Worm (Caenorhabditis elegans): ENCODE measurements around the gene F38E11.6.

The F38E11.6 gene

ce11 chrIV:9447209-9447608 lies 20.1 kb downstream of the F38E11.6 start, which contains the start of gene hsp-12.6:
Gene hsp-12.6 (minus strand): TSS chrIV:9447228.
- TF ChIP-seq ztf-11 (tag; optimal IDR thresholded peaks at IDR 0.05) (no peak), nhr-20 (tag; optimal IDR thresholded peaks at IDR 0.05) (no peak), dsc-1 (tag; optimal IDR thresholded peaks at IDR 0.05) (peak; percentile 63), C34B4.2 (tag; optimal IDR thresholded peaks at IDR 0.05) (no peak), dpl-1 (GFP tag; optimal IDR thresholded peaks at IDR 0.05) (no peak), lsy-2 (tag; optimal IDR thresholded peaks at IDR 0.05) (peak; percentile 17 to 75), swsn-7 (tag; optimal IDR thresholded peaks at IDR 0.05) (no peak), unc-86 (tag; optimal IDR thresholded peaks at IDR 0.05) (no peak), lir-3 (tag; optimal IDR thresholded peaks at IDR 0.05; ENCODE audit: poor library complexity) (no peak), ztf-4 (tag; optimal IDR thresholded peaks at IDR 0.05) (no peak), elt-3 (tag; optimal IDR thresholded peaks at IDR 0.05) (no peak), efl-3 (GFP tag; optimal IDR thresholded peaks at IDR 0.05) (no peak), zip-4 (GFP tag; optimal IDR thresholded peaks at IDR 0.05) (no peak), ceh-82 (tag; optimal IDR thresholded peaks at IDR 0.05) (no peak), rnt-1 (tag; optimal IDR thresholded peaks at IDR 0.05) (peak; percentile 52), hlh-4 (tag; optimal IDR thresholded peaks at IDR 0.05) (no peak), mdl-1 (tag; optimal IDR thresholded peaks at IDR 0.05) (peak in 1 of 2 experiments; percentile 31), lin-35 (GFP tag; optimal IDR thresholded peaks at IDR 0.05) (no peak), nhr-237 (tag; optimal IDR thresholded peaks at IDR 0.05) (no peak), ceh-88 (GFP tag; IDR thresholded peaks at IDR 0.05) (no peak), elt-2 (tag; optimal IDR thresholded peaks at IDR 0.05) (no peak), egl-13 (tag; optimal IDR thresholded peaks at IDR 0.05) (no peak), vab-15 (tag; optimal IDR thresholded peaks at IDR 0.05) (no peak), mef-2 (tag; optimal IDR thresholded peaks at IDR 0.05) (peak; percentile 19), aha-1 (tag; optimal IDR thresholded peaks at IDR 0.05) (no peak), lin-14 (GFP tag; optimal IDR thresholded peaks at IDR 0.05) (peak; percentile 79), nhr-12 (tag; optimal IDR thresholded peaks at IDR 0.05) (no peak), blmp-1 (tag; optimal IDR thresholded peaks at IDR 0.05) (no peak), ceh-8 (GFP tag; optimal IDR thresholded peaks at IDR 0.05) (no peak), ces-1 (GFP tag; optimal IDR thresholded peaks at IDR 0.05) (no peak), unc-130 (tag; optimal IDR thresholded peaks at IDR 0.05) (no peak), efl-1 (optimal IDR thresholded peaks at IDR 0.05) (no peak), efl-1 (GFP tag; optimal IDR thresholded peaks at IDR 0.05 in 1 of 2) (peak in 1 of 2 experiments; percentile 88), nhr-11 (tag; optimal IDR thresholded peaks at IDR 0.05) (no peak), snu-23 (GFP tag; optimal IDR thresholded peaks at IDR 0.05) (peak; percentile 27), jun-1 (tag; optimal IDR thresholded peaks at IDR 0.05) (no peak), nhr-19 (GFP tag; conservative IDR thresholded peaks at IDR 0.05) (peak; percentile 27; the same call in 1 of the 2 replicates), unc-98 (GFP tag; IDR thresholded peaks at IDR 0.05) (no peak), F16B12.6 (tag; optimal IDR thresholded peaks at IDR 0.05) (no peak), nhr-71 (tag; optimal IDR thresholded peaks at IDR 0.05) (no peak), snpc-4 (tag; optimal IDR thresholded peaks at IDR 0.05) (peak; percentile 54), nhr-77 (tag; optimal IDR thresholded peaks at IDR 0.05) (no peak), unc-62 (GFP tag; optimal IDR thresholded peaks at IDR 0.05) (no peak), fos-1 (tag; optimal IDR thresholded peaks at IDR 0.05) (no peak)

- TF ChIP-seq pax-3 (tag; optimal IDR thresholded peaks at IDR 0.05): no peak
- TF ChIP-seq ceh-88 (GFP tag; IDR thresholded peaks at IDR 0.05): no peak
- TF ChIP-seq ets-5 (GFP tag; IDR thresholded peaks at IDR 0.05): no peak
- TF ChIP-seq unc-62 (GFP tag; optimal IDR thresholded peaks at IDR 0.05): no peak
- TF ChIP-seq sox-4 (tag; optimal IDR thresholded peaks at IDR 0.05): no peak
- TF ChIP-seq sptf-1 (tag; optimal IDR thresholded peaks at IDR 0.05): no peak
- no peak for TF ChIP-seq mab-9 (GFP tag; IDR thresholded peaks at IDR 0.05)
- no peak for TF ChIP-seq ceh-8 (GFP tag; optimal IDR thresholded peaks at IDR 0.05)
- no peak for TF ChIP-seq egl-13 (tag; optimal IDR thresholded peaks at IDR 0.05)
- no peak for TF ChIP-seq zag-1 (tag; optimal IDR thresholded peaks at IDR 0.05)
- TF ChIP-seq tlp-1 (tag; optimal IDR thresholded peaks at IDR 0.05): no peak
- TF ChIP-seq mef-2 (tag; optimal IDR thresholded peaks at IDR 0.05): no peak
Measured at ce11 chrIV:9445407-9445806, 21.9 kb downstream of the F38E11.6 start, which contains the start of gene hsp-12.3. Gene hsp-12.3 (minus strand): TSS chrIV:9445507.

Data from whole organism, L1 larva.